Worm (Caenorhabditis elegans): Measurements from ENCODE around the gene ins-12.
A peak's percentile ranks its signal among the peaks of the same experiment; 100 is the strongest.

ins-12 gene

DNA sequence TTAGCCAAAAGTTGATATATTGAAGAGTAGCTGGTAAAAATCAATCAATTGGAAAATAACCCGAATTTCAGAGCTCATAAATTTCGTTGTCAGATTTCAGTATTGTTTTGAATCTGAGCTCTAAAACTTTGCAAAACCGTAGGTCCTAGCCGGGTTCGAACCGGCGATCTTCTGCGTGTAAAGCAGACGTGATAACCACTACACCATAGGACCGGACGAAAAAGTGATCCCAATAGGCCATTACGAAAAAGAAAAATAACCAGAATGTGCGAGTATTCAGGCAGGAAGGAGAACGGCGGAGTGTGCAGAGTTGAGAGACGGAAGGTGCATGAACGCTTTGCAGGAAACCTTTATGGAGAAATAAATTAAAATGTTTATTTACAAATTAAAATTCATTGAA, 22.6 kb downstream of the ins-12 start (continued):
- TF ChIP-seq sox-4 (tag; optimal IDR thresholded peaks at IDR 0.05) = no peak
- TF ChIP-seq alr-1 (tag; optimal IDR thresholded peaks at IDR 0.05; ENCODE audit: borderline replicate concordance) = no peak
- TF ChIP-seq aly-2 (tag; optimal IDR thresholded peaks at IDR 0.05) = no peak
- no peak for TF ChIP-seq ceh-8 (GFP tag; optimal IDR thresholded peaks at IDR 0.05)
- peak; percentile 2 for TF ChIP-seq lin-13 (GFP tag; optimal IDR thresholded peaks at IDR 0.05)
- TF ChIP-seq rnt-1 (tag; optimal IDR thresholded peaks at IDR 0.05) = peak; percentile 59
- TF ChIP-seq ztf-4 (tag; optimal IDR thresholded peaks at IDR 0.05) = no peak
- no peak for TF ChIP-seq mef-2 (tag; optimal IDR thresholded peaks at IDR 0.05)
- no peak for TF ChIP-seq nhr-28 (tag; optimal IDR thresholded peaks at IDR 0.05)
- no peak for TF ChIP-seq sup-37 (GFP tag; optimal IDR thresholded peaks at IDR 0.05)
- peak; percentile 20 for TF ChIP-seq blmp-1 (tag; optimal IDR thresholded peaks at IDR 0.05)
- no peak for TF ChIP-seq aha-1 (tag; optimal IDR thresholded peaks at IDR 0.05)
- TF ChIP-seq nhr-71 (tag; optimal IDR thresholded peaks at IDR 0.05) = peak; percentile 52
- peak; percentile 34 for TF ChIP-seq nhr-20 (tag; optimal IDR thresholded peaks at IDR 0.05)
- peak; percentile 10 for TF ChIP-seq nhr-90 (tag; optimal IDR thresholded peaks at IDR 0.05; ENCODE audit: poor library complexity)
- no peak for TF ChIP-seq fkh-10 (GFP tag; optimal IDR thresholded peaks at IDR 0.05)
- TF ChIP-seq mep-1 (tag; optimal IDR thresholded peaks at IDR 0.05) = no peak
- peak in 1 of 3 experiments; percentile 6 for TF ChIP-seq ceh-82 (tag; optimal IDR thresholded peaks at IDR 0.05)
- peak; percentile 5 for TF ChIP-seq xbp-1 (tag; optimal IDR thresholded peaks at IDR 0.05)
- TF ChIP-seq ama-1 (optimal IDR thresholded peaks at IDR 0.05) = no peak
- TF ChIP-seq grh-1 (GFP tag; IDR thresholded peaks at IDR 0.05) = no peak
- no peak for TF ChIP-seq mab-9 (GFP tag; IDR thresholded peaks at IDR 0.05)
- no peak for TF ChIP-seq zag-1 (tag; optimal IDR thresholded peaks at IDR 0.05)
- TF ChIP-seq unc-62 (GFP tag; optimal IDR thresholded peaks at IDR 0.05) = no peak
- TF ChIP-seq efl-3 (GFP tag; optimal IDR thresholded peaks at IDR 0.05) = no peak
- TF ChIP-seq unc-98 (GFP tag; IDR thresholded peaks at IDR 0.05) = no peak
- TF ChIP-seq nhr-84 (tag; optimal IDR thresholded peaks at IDR 0.05) = no peak
- TF ChIP-seq lin-39 (tag; optimal IDR thresholded peaks at IDR 0.05) = no peak
- TF ChIP-seq ets-5 (GFP tag; IDR thresholded peaks at IDR 0.05) = no peak
- TF ChIP-seq efl-1 (optimal IDR thresholded peaks at IDR 0.05) = peak; percentile 28 to 51
- peak; percentile 13 to 76 for TF ChIP-seq efl-1 (GFP tag; optimal IDR thresholded peaks at IDR 0.05 in 1 of 2)
- TF ChIP-seq lir-3 (tag; optimal IDR thresholded peaks at IDR 0.05; ENCODE audit: poor library complexity) = no peak
- peak; percentile 18 to 31 (median 29) for TF ChIP-seq dpl-1 (GFP tag; optimal IDR thresholded peaks at IDR 0.05)
- TF ChIP-seq tbx-2 (tag; optimal IDR thresholded peaks at IDR 0.05) = no peak
- no peak for TF ChIP-seq sptf-1 (tag; optimal IDR thresholded peaks at IDR 0.05)
- TF ChIP-seq ceh-63 (GFP tag; optimal IDR thresholded peaks at IDR 0.05) = no peak
- no peak for TF ChIP-seq hlh-17 (GFP tag; optimal IDR thresholded peaks at IDR 0.05; ENCODE audit: borderline replicate concordance)
- TF ChIP-seq vab-15 (tag; optimal IDR thresholded peaks at IDR 0.05) = no peak
- TF ChIP-seq fos-1 (tag; optimal IDR thresholded peaks at IDR 0.05) = no peak
- no peak for TF ChIP-seq hlh-4 (tag; optimal IDR thresholded peaks at IDR 0.05)
- TF ChIP-seq isw-1 (GFP tag; IDR thresholded peaks at IDR 0.05) = no peak
- TF ChIP-seq C16A3.4 (tag; optimal IDR thresholded peaks at IDR 0.05) = peak; percentile 54
- no peak for TF ChIP-seq pag-3 (tag; optimal IDR thresholded peaks at IDR 0.05; ENCODE audit: borderline replicate concordance, insufficient read depth)
- TF ChIP-seq C34B4.2 (tag; optimal IDR thresholded peaks at IDR 0.05) = no peak
- peak; percentile 30 for TF ChIP-seq lin-14 (GFP tag; optimal IDR thresholded peaks at IDR 0.05)
- peak in 1 of 2 experiments; percentile 30 for TF ChIP-seq mdl-1 (tag; optimal IDR thresholded peaks at IDR 0.05)
- TF ChIP-seq nhr-76 (tag; optimal IDR thresholded peaks at IDR 0.05) = no peak
- TF ChIP-seq zip-4 (GFP tag; optimal IDR thresholded peaks at IDR 0.05) = no peak
- TF ChIP-seq ceh-88 (GFP tag; IDR thresholded peaks at IDR 0.05) = no peak
- TF ChIP-seq nhr-19 (GFP tag; conservative IDR thresholded peaks at IDR 0.05) = 0 out of 2 replicates have a peak, but pooled peaks have one; percentile 15
- peak; percentile 66 for TF ChIP-seq fkh-8 (tag; optimal IDR thresholded peaks at IDR 0.05)
- no peak for TF ChIP-seq nhr-77 (tag; optimal IDR thresholded peaks at IDR 0.05)
- TF ChIP-seq F16B12.6 (tag; optimal IDR thresholded peaks at IDR 0.05) = no peak
- no peak for TF ChIP-seq ceh-90 (tag; optimal IDR thresholded peaks at IDR 0.05)

Data from whole organism, L1 larva.